Worm (Caenorhabditis elegans): ENCODE results near the gene C34C6.3.

ce11 chrII:8717579-8717978, 25.9 kb downstream of the C34C6.3 start:
- TF ChIP-seq ama-1 (optimal IDR thresholded peaks at IDR 0.05) (peak; percentile 14), tag-97 (GFP tag; IDR thresholded peaks at IDR 0.05) (no peak), nhr-77 (tag; optimal IDR thresholded peaks at IDR 0.05) (no peak), lin-39 (tag; optimal IDR thresholded peaks at IDR 0.05) (no peak), unc-39 (tag; optimal IDR thresholded peaks at IDR 0.05) (no peak), lin-15B (tag; optimal IDR thresholded peaks at IDR 0.05) (no peak)
